Fruit fly (Drosophila melanogaster) whole organism: ENCODE data around the gene CG33271.
"Not testable (repeated sequence)": the region's sequence is repeated elsewhere in the genome, so short reads cannot be mapped to it uniquely, and the experiment has no call there.

Source experiments
- CG8478 ChIP-seq: fragments of >200 bp; optimal IDR thresholded peaks from 2 replicates; lab custom pipeline; 2018; ENCODE audit warnings: inconsistent platforms
- Dll ChIP-seq: fragments of >200 bp; optimal IDR thresholded peaks from 2 replicates; lab custom pipeline; 2017
- EcR ChIP-seq, 2 experiments: fragments of >200 bp; optimal IDR thresholded peaks; 2 replicates each; lab custom pipeline; 2017; ENCODE audit warnings: missing biosample characterization in 2 of 2, missing genetic modification characterization in 2 of 2, missing genetic modification reagents in 2 of 2
- pan ChIP-seq: fragments of >200 bp; optimal IDR thresholded peaks from 2 replicates; lab custom pipeline; 2017
- psq ChIP-seq: fragments of >200 bp; optimal IDR thresholded peaks from 2 replicates; lab custom pipeline; 2017
- usp ChIP-seq: fragments of >200 bp; optimal IDR thresholded peaks from 2 replicates; lab custom pipeline; 2017; ENCODE audit warnings: missing biosample characterization, missing genetic modification characterization, mixed read lengths

The CG33271 gene

dm6 chr3L:11601133-11601532 lies 23.8 kb upstream of the CG33271 start:
- TF ChIP-seq usp (GFP tag; lab: Kevin White, UChicago) = no peak
- no peak for TF ChIP-seq Dll (lab: Kevin White, UChicago)
- TF ChIP-seq EcR (GFP tag; optimal IDR thresholded peaks at IDR 0.05; lab: Kevin White, UChicago) = no peak
- TF ChIP-seq pan (lab: Kevin White, UChicago) = no peak
- TF ChIP-seq psq (lab: Kevin White, UChicago) = no peak

- TF ChIP-seq EcR (GFP tag; optimal IDR thresholded peaks at IDR 0.05; lab: Kevin White, UChicago) (no peak), pan (lab: Kevin White, UChicago) (no peak), usp (GFP tag; lab: Kevin White, UChicago) (no peak), Dll (lab: Kevin White, UChicago) (no peak), psq (lab: Kevin White, UChicago) (no peak), CG8478 (lab: Kevin White, UChicago) (no peak)
These were observed 22.7 kb upstream of the CG33271 start, which contains the start of the genes CG14137 and CG46394 for dm6 chr3L:11599965-11600420. CG14137 (minus strand) TSS chr3L:11600065. CG46394 (plus strand) TSS chr3L:11600370.

dm6 chr3L:11599255-11599654 lies 22.0 kb upstream of the CG33271 start:
- no peak for TF ChIP-seq psq (lab: Kevin White, UChicago)
- no peak for TF ChIP-seq usp (GFP tag; lab: Kevin White, UChicago)
- TF ChIP-seq EcR (GFP tag; optimal IDR thresholded peaks at IDR 0.05; lab: Kevin White, UChicago) = no peak
- no peak for TF ChIP-seq pan (lab: Kevin White, UChicago)
- no peak for TF ChIP-seq Dll (lab: Kevin White, UChicago)
- TF ChIP-seq CG8478 (lab: Kevin White, UChicago) = no peak

dm6 chr3L:11596585-11597252 lies 19.4 kb upstream of the CG33271 start, which contains the start of gene CG7368:
CG7368 (plus strand) TSS chr3L:11597202.
- TF ChIP-seq psq (lab: Kevin White, UChicago) (no peak), usp (GFP tag; lab: Kevin White, UChicago) (no peak), EcR (GFP tag; optimal IDR thresholded peaks at IDR 0.05; lab: Kevin White, UChicago) (no peak), pan (lab: Kevin White, UChicago) (no peak), CG8478 (lab: Kevin White, UChicago) (no peak), Dll (lab: Kevin White, UChicago) (no peak)

dm6 chr3L:11593778-11594177 lies 16.5 kb upstream of the CG33271 start:
- no peak for TF ChIP-seq EcR (GFP tag; optimal IDR thresholded peaks at IDR 0.05; lab: Kevin White, UChicago)
- TF ChIP-seq Dll (lab: Kevin White, UChicago) = no peak
- TF ChIP-seq CG8478 (lab: Kevin White, UChicago) = no peak
- TF ChIP-seq psq (lab: Kevin White, UChicago) = no peak
- no peak for TF ChIP-seq usp (GFP tag; lab: Kevin White, UChicago)
- TF ChIP-seq pan (lab: Kevin White, UChicago) = no peak

dm6 chr3L:11591803-11592202 lies 14.5 kb upstream of the CG33271 start:
- TF ChIP-seq Dll (lab: Kevin White, UChicago) (no peak), psq (lab: Kevin White, UChicago) (no peak), CG8478 (lab: Kevin White, UChicago) (no peak), usp (GFP tag; lab: Kevin White, UChicago) (no peak), EcR (GFP tag; optimal IDR thresholded peaks at IDR 0.05; lab: Kevin White, UChicago) (no peak), pan (lab: Kevin White, UChicago) (no peak)

dm6 chr3L:11591131-11591530 lies 13.8 kb upstream of the CG33271 start, which contains the start of gene CG33268:
CG33268 (minus strand) TSS chr3L:11591231.
- no peak for TF ChIP-seq EcR (GFP tag; optimal IDR thresholded peaks at IDR 0.05; lab: Kevin White, UChicago)
- no peak for TF ChIP-seq Dll (lab: Kevin White, UChicago)
- no peak for TF ChIP-seq CG8478 (lab: Kevin White, UChicago)
- no peak for TF ChIP-seq usp (GFP tag; lab: Kevin White, UChicago)
- no peak for TF ChIP-seq psq (lab: Kevin White, UChicago)
- no peak for TF ChIP-seq pan (lab: Kevin White, UChicago)

dm6 chr3L:11589395-11589794 lies 12.1 kb upstream of the CG33271 start, which contains the start of gene CG7377:
CG7377 (plus strand) TSS chr3L:11589695.
- not testable (repeated sequence) for TF ChIP-seq psq (lab: Kevin White, UChicago); usp (GFP tag; lab: Kevin White, UChicago); EcR (GFP tag; optimal IDR thresholded peaks at IDR 0.05; lab: Kevin White, UChicago)

dm6 chr3L:11588594-11588993 lies 11.3 kb upstream of the CG33271 start:
- TF ChIP-seq EcR (GFP tag; optimal IDR thresholded peaks at IDR 0.05; lab: Kevin White, UChicago) = no peak
- no peak for TF ChIP-seq psq (lab: Kevin White, UChicago)
- no peak for TF ChIP-seq pan (lab: Kevin White, UChicago)
- TF ChIP-seq CG8478 (lab: Kevin White, UChicago) = no peak
- TF ChIP-seq Dll (lab: Kevin White, UChicago) = no peak
- TF ChIP-seq usp (GFP tag; lab: Kevin White, UChicago) = no peak

dm6 chr3L:11587720-11588580 lies 10.7 kb upstream of the CG33271 start, which contains the start of gene rt:
rt (minus strand) TSS chr3L:11587770.
- no peak for TF ChIP-seq usp (GFP tag; lab: Kevin White, UChicago)
